Worm (Caenorhabditis elegans): ENCODE results near the gene stdh-4.

DNA sequence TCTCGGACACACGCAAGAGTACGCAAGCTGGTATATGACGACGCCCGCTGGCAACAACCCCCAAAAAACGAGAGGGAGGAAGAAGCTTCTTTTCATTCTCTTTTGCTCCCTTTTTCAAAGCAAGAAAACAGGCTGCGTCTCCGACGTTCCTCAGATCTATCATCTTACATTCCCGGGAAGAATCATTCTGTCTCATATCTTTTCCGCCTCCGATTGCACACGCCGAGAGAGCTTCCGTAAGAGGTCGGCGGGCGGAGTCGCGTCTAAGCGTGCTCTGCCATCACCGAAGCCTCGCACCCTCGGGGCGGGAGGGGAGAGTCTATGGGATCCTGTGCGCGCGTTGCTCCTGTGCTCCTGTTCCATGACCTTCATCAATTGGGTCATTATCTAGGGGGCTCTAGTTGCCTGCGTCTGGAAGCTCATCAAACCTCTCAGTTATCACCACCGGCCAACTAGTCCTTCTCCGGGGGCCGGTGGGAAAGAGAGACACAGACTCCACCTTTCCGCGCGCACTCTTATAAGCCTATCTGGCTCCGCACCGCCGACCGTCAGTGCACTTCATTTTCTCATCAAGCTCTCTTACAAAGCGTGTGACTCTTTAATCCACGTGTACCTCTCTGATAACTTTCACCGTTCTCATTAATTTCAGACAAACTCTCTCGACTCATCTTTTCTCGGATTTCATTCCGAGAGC, 3.4 kb upstream of the stdh-4 start, which contains the start of the genes slc-17.8 and asns-1:
- TF ChIP-seq flt-1 (GFP tag; IDR thresholded peaks at IDR 0.05) (no peak), ama-1 (optimal IDR thresholded peaks at IDR 0.05) (no peak), pes-1 (GFP tag; IDR thresholded peaks at IDR 0.05) (no peak), tbx-37 (GFP tag; conservative IDR thresholded peaks at IDR 0.05) (no peak), hmbx-1 (tag; optimal IDR thresholded peaks at IDR 0.05) (no peak), F13C5.2 (tag; optimal IDR thresholded peaks at IDR 0.05) (no peak), tra-4 (tag; optimal IDR thresholded peaks at IDR 0.05) (no peak), ceh-13 (GFP tag; optimal IDR thresholded peaks at IDR 0.05) (no peak), hmg-4 (GFP tag; optimal IDR thresholded peaks at IDR 0.05) (no peak), hnd-1 (tag; optimal IDR thresholded peaks at IDR 0.05) (no peak), aly-1 (tag; optimal IDR thresholded peaks at IDR 0.05) (no peak), scrt-1 (GFP tag; IDR thresholded peaks at IDR 0.05) (no peak)
